Worm (Caenorhabditis elegans) whole organism, L4/young adult: ENCODE data around the gene str-48.

ENCODE experiments used
- W03F9.2 ChIP-seq: fragments of 150-350 bp; optimal IDR thresholded peaks from 2 replicates; lab custom pipeline; 2014; ENCODE audit warnings: missing biosample characterization, missing genetic modification characterization
- dao-5 ChIP-seq: sonication (generic microtip); optimal IDR thresholded peaks from 2 replicates; lab custom pipeline; 2016; ENCODE audit warnings: missing genotype, missing genetic modification characterization, moderate library complexity, missing compliant biosample characterization
- him-1 ChIP-seq: sonication (generic microtip); optimal IDR thresholded peaks from 2 replicates; lab custom pipeline; 2016; ENCODE audit warnings: missing genotype, missing genetic modification reagents, missing genetic modification characterization, missing compliant biosample characterization

DNA sequence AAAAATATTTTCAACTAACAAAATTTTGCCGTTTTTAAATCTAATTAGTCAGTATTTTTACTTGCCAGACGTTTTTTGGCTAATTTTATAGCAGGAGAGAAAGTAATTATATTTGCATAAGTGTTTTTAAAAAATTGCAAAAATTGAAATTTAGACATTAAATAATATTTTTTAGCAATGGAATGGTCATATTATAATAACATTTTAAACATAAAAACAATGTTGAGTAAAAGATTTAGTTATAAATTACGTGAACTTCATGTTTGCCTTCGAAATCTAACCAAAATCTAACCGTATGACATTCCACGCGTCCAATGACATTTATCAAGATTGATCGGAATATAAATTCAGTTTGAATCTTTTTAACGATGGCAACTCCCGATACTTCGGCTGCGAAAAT lies 32.6 kb downstream of the str-48 start, which contains the start of gene C34D4.2:
- no peak for TF ChIP-seq him-1
- no peak for TF ChIP-seq dao-5 (tag; lab: Kevin White, UChicago)
- TF ChIP-seq W03F9.2: no peak
